Fruit fly (Drosophila melanogaster) whole organism, embryonic: ENCODE measurements around the gene EloB.

Source experiments
- BEAF-32 ChIP-seq: fragments of 200-800 bp; sonication (Bioruptor generic); optimal IDR thresholded peaks from 3 replicates; lab custom pipeline; 2017; ENCODE audit warnings: missing biosample characterization, missing genetic modification characterization, mild to moderate bottlenecking, moderate library complexity, missing genetic modification reagents
- Bgb ChIP-seq: fragments of 200-800 bp; sonication (Bioruptor generic); IDR thresholded peaks from 2 replicates; pipeline ENCODE4 v1.3.6; 2022; ENCODE audit warnings: missing biosample characterization, missing genetic modification characterization; ENCODE audit not compliant: partially characterized antibody
- C15 ChIP-seq: fragments of 200-800 bp; sonication (Bioruptor generic); IDR thresholded peaks from 3 replicates; pipeline ENCODE4 v1.3.6; 2022; ENCODE audit warnings: missing biosample characterization, missing genetic modification characterization
- CG10654 ChIP-seq: fragments of 200-800 bp; sonication (Bioruptor generic); optimal IDR thresholded peaks from 2 replicates; lab custom pipeline; 2016; ENCODE audit warnings: missing biosample characterization, missing genetic modification characterization
- CG12236 ChIP-seq: fragments of 200-800 bp; sonication (Bioruptor generic); optimal IDR thresholded peaks from 2 replicates; lab custom pipeline; 2016; ENCODE audit warnings: missing biosample characterization, missing genetic modification characterization
- CG12391 ChIP-seq: fragments of 200-800 bp; sonication (Bioruptor generic); optimal IDR thresholded peaks from 3 replicates; lab custom pipeline; 2018; ENCODE audit warnings: missing biosample characterization, mild to moderate bottlenecking, missing genetic modification characterization, moderate library complexity
- CG12744 ChIP-seq: fragments of 200-800 bp; sonication (Bioruptor generic); optimal IDR thresholded peaks from 2 replicates; lab custom pipeline; 2016; ENCODE audit warnings: missing biosample characterization, missing genetic modification characterization
- CG13775 ChIP-seq: fragments of 200-800 bp; sonication (Bioruptor generic); optimal IDR thresholded peaks from 3 replicates; lab custom pipeline; 2017; ENCODE audit warnings: missing biosample characterization, mild to moderate bottlenecking, missing genetic modification characterization
- CG1529 ChIP-seq: fragments of 200-800 bp; sonication (Bioruptor generic); optimal IDR thresholded peaks from 3 replicates; lab custom pipeline; 2018; ENCODE audit warnings: missing biosample characterization, missing genetic modification characterization
- CG1603 ChIP-seq: fragments of 200-800 bp; sonication (Bioruptor generic); optimal IDR thresholded peaks from 2 replicates; lab custom pipeline; 2019; ENCODE audit warnings: missing biosample characterization, mild to moderate bottlenecking, missing genetic modification characterization, moderate library complexity
- CG16813 ChIP-seq: fragments of 200-800 bp; sonication (Bioruptor generic); IDR thresholded peaks from 3 replicates; pipeline ENCODE4 v1.3.6; 2022; ENCODE audit warnings: missing biosample characterization, missing genetic modification characterization; ENCODE audit not compliant: partially characterized antibody
- CG16863 ChIP-seq: fragments of 200-800 bp; sonication (Bioruptor generic); optimal IDR thresholded peaks from 3 replicates; lab custom pipeline; 2016; ENCODE audit warnings: missing biosample characterization, missing genetic modification characterization
- CG17568 ChIP-seq: fragments of 200-800 bp; sonication (Bioruptor generic); optimal IDR thresholded peaks from 2 replicates; lab custom pipeline; 2018; ENCODE audit warnings: missing biosample characterization, mild to moderate bottlenecking, missing genetic modification characterization, moderate library complexity
- CG1832 ChIP-seq: fragments of 200-800 bp; sonication (Bioruptor generic); optimal IDR thresholded peaks from 2 replicates; lab custom pipeline; 2017; ENCODE audit warnings: missing biosample characterization, mild to moderate bottlenecking, missing genetic modification characterization, inconsistent platforms
- CG2202 ChIP-seq: fragments of 200-800 bp; sonication (Bioruptor generic); optimal IDR thresholded peaks from 2 replicates; lab custom pipeline; 2018; ENCODE audit warnings: missing biosample characterization, mild to moderate bottlenecking, missing genetic modification characterization
- CG3065 ChIP-seq: fragments of 200-800 bp; sonication (Bioruptor generic); optimal IDR thresholded peaks from 2 replicates; lab custom pipeline; 2016; ENCODE audit warnings: missing biosample characterization, missing genetic modification characterization
- CG3838 ChIP-seq: fragments of 200-800 bp; sonication (Bioruptor generic); optimal IDR thresholded peaks from 3 replicates; lab custom pipeline; 2016; ENCODE audit warnings: missing biosample characterization, missing genetic modification characterization
- CG3847 ChIP-seq: fragments of 200-800 bp; sonication (Bioruptor generic); IDR thresholded peaks from 2 replicates; pipeline ENCODE4 v1.3.6; 2022; ENCODE audit warnings: missing biosample characterization, missing genetic modification characterization
- CG6175 ChIP-seq: fragments of 200-800 bp; sonication (Bioruptor generic); IDR thresholded peaks from 3 replicates; pipeline ENCODE4 v1.3.6; 2022; ENCODE audit warnings: missing biosample characterization, missing genetic modification characterization
- CG6813 ChIP-seq: fragments of 200-800 bp; sonication (Bioruptor generic); optimal IDR thresholded peaks from 2 replicates; lab custom pipeline; 2017; ENCODE audit warnings: missing biosample characterization, missing genetic modification characterization, mild to moderate bottlenecking, moderate library complexity, missing genetic modification reagents
- CG8281 ChIP-seq: fragments of 200-800 bp; sonication (Bioruptor generic); optimal IDR thresholded peaks from 2 replicates; lab custom pipeline; 2018; ENCODE audit warnings: missing biosample characterization, mild to moderate bottlenecking, missing genetic modification characterization, moderate library complexity
- Dek ChIP-seq: fragments of 200-800 bp; sonication (Bioruptor generic); optimal IDR thresholded peaks from 3 replicates; lab custom pipeline; 2019; ENCODE audit warnings: missing biosample characterization, mild to moderate bottlenecking, missing genetic modification characterization, moderate library complexity
- Doc2 ChIP-seq: fragments of 200-800 bp; sonication (Bioruptor generic); IDR thresholded peaks from 2 replicates; pipeline ENCODE4 v1.3.6; 2022; ENCODE audit warnings: missing biosample characterization, missing genetic modification characterization
- H2.0 ChIP-seq: fragments of 200-800 bp; sonication (Bioruptor generic); IDR thresholded peaks from 2 replicates; pipeline ENCODE4 v1.3.6; 2022; ENCODE audit warnings: missing biosample characterization, missing genetic modification characterization
- Hmx ChIP-seq: fragments of 200-800 bp; sonication (Bioruptor generic); optimal IDR thresholded peaks from 2 replicates; lab custom pipeline; 2016; ENCODE audit warnings: missing biosample characterization, missing genetic modification characterization
- Hr39 ChIP-seq: fragments of >200 bp; optimal IDR thresholded peaks from 2 replicates; lab custom pipeline; 2017
- Hr51 ChIP-seq, 2 experiments: fragments of 200-800 bp; sonication (Bioruptor generic); optimal IDR thresholded peaks; 2 replicates in 1 of 2; 3 replicates in 1 of 2; lab custom pipeline; 2016 to 2018; ENCODE audit warnings: missing biosample characterization in 2 of 2, missing genetic modification characterization in 2 of 2, mild to moderate bottlenecking in 1 of 2, moderate library complexity in 1 of 2
- Hsf ChIP-seq: fragments of 200-800 bp; sonication (Bioruptor generic); optimal IDR thresholded peaks from 3 replicates; lab custom pipeline; 2016; ENCODE audit warnings: missing biosample characterization, missing genetic modification characterization
- MESR4 ChIP-seq: fragments of 200-800 bp; sonication (Bioruptor generic); optimal IDR thresholded peaks from 2 replicates; lab custom pipeline; 2018; ENCODE audit warnings: missing biosample characterization, mild to moderate bottlenecking, missing genetic modification characterization, moderate library complexity
- MTF-1 ChIP-seq: fragments of 200-800 bp; sonication (Bioruptor generic); optimal IDR thresholded peaks from 2 replicates; lab custom pipeline; 2018; ENCODE audit warnings: missing biosample characterization, mild to moderate bottlenecking, missing genetic modification characterization, borderline replicate concordance
- Neu2 ChIP-seq: fragments of 200-800 bp; sonication (Bioruptor generic); optimal IDR thresholded peaks from 3 replicates; lab custom pipeline; 2016; ENCODE audit warnings: missing biosample characterization, missing genetic modification characterization, borderline replicate concordance
- Sry-δ ChIP-seq: fragments of 200-800 bp; sonication (Bioruptor generic); optimal IDR thresholded peaks from 2 replicates; lab custom pipeline; 2016; ENCODE audit warnings: missing biosample characterization, missing genetic modification characterization
- Ssrp ChIP-seq: fragments of 200-800 bp; sonication (Bioruptor generic); optimal IDR thresholded peaks from 2 replicates; lab custom pipeline; 2018; ENCODE audit warnings: missing biosample characterization, mild to moderate bottlenecking, missing genetic modification characterization, moderate library complexity
- Vsx1 ChIP-seq: fragments of 200-800 bp; sonication (Bioruptor generic); optimal IDR thresholded peaks from 2 replicates; lab custom pipeline; 2017; ENCODE audit warnings: missing biosample characterization, mild to moderate bottlenecking, missing genetic modification characterization, missing genetic modification reagents
- ab ChIP-seq: fragments of 200-800 bp; sonication (Bioruptor generic); optimal IDR thresholded peaks from 2 replicates; lab custom pipeline; 2016; ENCODE audit warnings: missing biosample characterization, missing genetic modification characterization
- cad ChIP-seq: fragments of >200 bp; optimal IDR thresholded peaks from 2 replicates; lab custom pipeline; 2017; ENCODE audit warnings: missing biosample characterization, missing genetic modification characterization
- chinmo ChIP-seq: fragments of 200-800 bp; sonication (Bioruptor generic); IDR thresholded peaks from 4 replicates; pipeline ENCODE4 v1.3.6; 2022; ENCODE audit warnings: missing biosample characterization, missing genetic modification characterization; ENCODE audit not compliant: partially characterized antibody
- chn ChIP-seq: fragments of 200-800 bp; sonication (Bioruptor generic); optimal IDR thresholded peaks from 2 replicates; lab custom pipeline; 2016; ENCODE audit warnings: missing biosample characterization, missing genetic modification characterization
- da ChIP-seq: fragments of 200-800 bp; sonication (Bioruptor generic); optimal IDR thresholded peaks from 2 replicates; lab custom pipeline; 2016; ENCODE audit warnings: missing biosample characterization, missing genetic modification characterization
- dimm ChIP-seq: fragments of 200-800 bp; sonication (Bioruptor generic); IDR thresholded peaks from 2 replicates; pipeline ENCODE4 v1.3.6; 2022; ENCODE audit warnings: missing biosample characterization, missing genetic modification characterization
- dysf ChIP-seq: fragments of 200-800 bp; sonication (Bioruptor generic); IDR thresholded peaks from 3 replicates; pipeline ENCODE4 v1.3.6; 2022; ENCODE audit warnings: missing biosample characterization, missing genetic modification characterization
- ems ChIP-seq: fragments of 200-800 bp; sonication (Bioruptor generic); optimal IDR thresholded peaks from 3 replicates; lab custom pipeline; 2016; ENCODE audit warnings: missing biosample characterization, missing genetic modification characterization
- ftz-f1 ChIP-seq: fragments of 200-800 bp; sonication (Bioruptor generic); optimal IDR thresholded peaks from 2 replicates; lab custom pipeline; 2016; ENCODE audit warnings: missing biosample characterization, missing genetic modification characterization
- inv ChIP-seq: fragments of 200-800 bp; sonication (Bioruptor generic); IDR thresholded peaks from 2 replicates; pipeline ENCODE4 v1.3.6; 2022; ENCODE audit warnings: missing biosample characterization, missing genetic modification characterization; ENCODE audit not compliant: partially characterized antibody
- ken ChIP-seq: fragments of 200-800 bp; sonication (Bioruptor generic); IDR thresholded peaks from 3 replicates; pipeline ENCODE4 v1.3.6; 2022; ENCODE audit warnings: missing biosample characterization, missing genetic modification characterization
- lbe ChIP-seq: fragments of 200-800 bp; sonication (Bioruptor generic); optimal IDR thresholded peaks from 2 replicates; lab custom pipeline; 2016; ENCODE audit warnings: missing biosample characterization, mild to moderate bottlenecking, missing genetic modification characterization
- phol ChIP-seq: fragments of 200-800 bp; sonication (Bioruptor generic); optimal IDR thresholded peaks from 3 replicates; lab custom pipeline; 2018; ENCODE audit warnings: missing biosample characterization, mild to moderate bottlenecking, missing genetic modification characterization, moderate library complexity
- pros ChIP-seq: fragments of 200-800 bp; sonication (Bioruptor generic); optimal IDR thresholded peaks from 3 replicates; lab custom pipeline; 2019; ENCODE audit warnings: missing biosample characterization, mild to moderate bottlenecking, missing genetic modification characterization, moderate library complexity
- sima ChIP-seq: fragments of 200-800 bp; sonication (Bioruptor generic); optimal IDR thresholded peaks from 2 replicates; lab custom pipeline; 2016; ENCODE audit warnings: missing biosample characterization, missing genetic modification characterization
- sob ChIP-seq: fragments of 200-800 bp; sonication (Bioruptor generic); IDR thresholded peaks from 2 replicates; pipeline ENCODE4 v1.3.6; 2022; ENCODE audit warnings: missing biosample characterization, missing genetic modification characterization
- tgo ChIP-seq: fragments of 200-800 bp; sonication (Bioruptor generic); IDR thresholded peaks from 3 replicates; pipeline ENCODE4 v1.3.6; 2022; ENCODE audit warnings: missing biosample characterization, missing genetic modification characterization
- z ChIP-seq: fragments of 200-800 bp; sonication (Bioruptor generic); IDR thresholded peaks from 3 replicates; pipeline ENCODE4 v1.3.6; 2022; ENCODE audit warnings: missing biosample characterization, missing genetic modification characterization

EloB gene

DNA sequence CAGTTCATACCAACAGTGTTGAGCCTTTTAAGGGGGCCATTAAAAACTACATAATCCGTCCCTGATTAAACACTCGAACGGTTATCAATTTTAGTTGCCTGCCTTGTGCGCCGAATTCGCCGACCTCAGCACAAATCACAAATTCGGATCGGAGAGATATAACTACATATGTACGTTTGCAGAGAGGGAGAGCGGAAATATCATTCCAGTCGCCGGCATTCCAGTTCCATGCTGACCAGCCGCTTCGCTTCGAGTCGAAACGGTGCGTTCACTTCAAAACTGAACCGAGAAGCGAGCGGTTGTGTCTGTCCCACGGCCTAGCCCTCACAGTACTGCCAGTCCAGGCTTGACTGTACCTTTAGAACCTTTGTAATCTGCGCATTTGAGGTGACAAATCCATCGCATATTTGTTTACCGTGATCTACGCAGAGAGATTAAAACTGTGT, 5.1 kb downstream of the EloB start (continued):
- TF ChIP-seq CG1529 (no peak), CG10654 (GFP tag; lab: Kevin White, UChicago) (no peak), Sry-δ (no peak), Doc2 (GFP tag; lab: Robert Waterston, UW) (no peak), sima (no peak), chinmo (peak; percentile 72; the same call in 3 of the 4 replicates), CG6813 (GFP tag; lab: Kevin White, UChicago) (no peak), Vsx1 (GFP tag; lab: Kevin White, UChicago) (no peak), ab (GFP tag; lab: Kevin White, UChicago) (no peak), CG16813 (GFP tag; lab: Robert Waterston, UW) (no peak), inv (GFP tag; lab: Robert Waterston, UW) (no peak), ems (no peak), CG8281 (no peak), H2.0 (no peak), z (no peak), CG3065 (no peak), Ssrp (no peak), da (GFP tag; lab: Kevin White, UChicago) (no peak), cad (GFP tag; lab: Kevin White, UChicago) (no peak), ftz-f1 (GFP tag; lab: Kevin White, UChicago) (peak; percentile 38), CG1832 (GFP tag; lab: Kevin White, UChicago) (no peak), Bgb (GFP tag; lab: Robert Waterston, UW) (peak; percentile 36; the same call in 1 of the 2 replicates), chn (GFP tag; lab: Kevin White, UChicago) (no peak), CG12391 (tag; lab: Kevin White, UChicago) (no peak), Dek (tag; lab: Kevin White, UChicago) (peak; percentile 14), CG3838 (no peak), Hr39 (lab: Kevin White, UChicago) (no peak), CG13775 (GFP tag; lab: Kevin White, UChicago) (no peak), ken (GFP tag; lab: Robert Waterston, UW) (no peak), CG1603 (tag; lab: Kevin White, UChicago) (no peak), CG17568 (GFP tag; lab: Kevin White, UChicago) (no peak), CG12744 (GFP tag; lab: Kevin White, UChicago) (no peak), CG2202 (no peak), lbe (GFP tag; lab: Kevin White, UChicago) (no peak), sob (GFP tag; lab: Robert Waterston, UW) (peak; percentile 34; the same call in 1 of the 2 replicates), Hr51 (GFP tag; optimal IDR thresholded peaks at IDR 0.05; lab: Kevin White, UChicago) (no peak), MTF-1 (GFP tag; lab: Kevin White, UChicago) (no peak), tgo (no peak), dimm (GFP tag; lab: Robert Waterston, UW) (no peak), MESR4 (peak; percentile 58), Hmx (GFP tag; lab: Kevin White, UChicago) (no peak), Hsf (GFP tag; lab: Kevin White, UChicago) (no peak), phol (tag; lab: Kevin White, UChicago) (no peak), CG6175 (no peak), Neu2 (no peak), pros (no peak), CG16863 (no peak), CG12236 (GFP tag; lab: Kevin White, UChicago) (no peak), BEAF-32 (no peak), C15 (no peak), dysf (GFP tag; lab: Robert Waterston, UW) (no peak), CG3847 (GFP tag; lab: Robert Waterston, UW) (no peak)
